Fruit fly (Drosophila melanogaster): ENCODE measurements around the gene CDase.

DNA sequence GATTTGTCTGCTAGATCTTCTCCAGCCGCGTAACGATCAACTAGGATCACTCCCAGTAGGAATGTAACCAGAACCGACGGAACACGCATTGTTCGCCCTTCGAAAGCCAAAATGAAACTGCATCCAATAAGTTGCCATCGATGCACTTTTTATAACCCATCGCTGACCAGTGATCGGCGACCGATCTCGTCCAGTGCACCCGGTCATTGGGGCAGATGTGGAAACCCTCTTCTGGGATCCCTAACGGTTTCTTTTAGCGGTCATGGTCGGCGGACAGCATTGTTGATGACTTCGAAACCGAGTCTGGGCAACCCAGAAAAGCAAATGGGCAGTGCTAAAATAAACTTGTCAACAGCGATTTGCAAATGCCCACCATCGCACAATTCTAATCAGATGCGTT lies 14.4 kb upstream of the CDase start, which contains the start of gene Osi23:
- TF ChIP-seq achi (GFP tag; optimal IDR thresholded peaks at IDR 0.05) (no peak), CG7368 (GFP tag; optimal IDR thresholded peaks at IDR 0.05) (no peak), vri (GFP tag; optimal IDR thresholded peaks at IDR 0.05) (no peak), Blimp-1 (GFP tag; optimal IDR thresholded peaks at IDR 0.05) (no peak), OdsH (GFP tag; optimal IDR thresholded peaks at IDR 0.05) (no peak), Eip75B (GFP tag; optimal IDR thresholded peaks at IDR 0.05) (no peak), lz (GFP tag; optimal IDR thresholded peaks at IDR 0.05) (no peak), cyc (GFP tag; optimal IDR thresholded peaks at IDR 0.05) (no peak), Hr38 (GFP tag; optimal IDR thresholded peaks at IDR 0.05) (no peak), Ets96B (tag; optimal IDR thresholded peaks at IDR 0.05) (no peak)

All from whole organism, prepupa.